Worm (Caenorhabditis elegans): Measurements from ENCODE around the gene kvs-5.

ce11 chrIV:698304-698703, 38.2 kb upstream of the kvs-5 start, which contains the start of gene Y55F3C.17:
- no peak for TF ChIP-seq fkh-10 (GFP tag; optimal IDR thresholded peaks at IDR 0.05)
- no peak for TF ChIP-seq skn-1 (tag; optimal IDR thresholded peaks at IDR 0.05)
- no peak for TF ChIP-seq egl-27 (tag; optimal IDR thresholded peaks at IDR 0.05)
